Worm (Caenorhabditis elegans) whole organism, L4 larva: ENCODE data around the gene F11G11.5.

ENCODE experiments used
- T20F7.1 ChIP-seq: fragments of 200-800 bp; sonication (Bioruptor generic); optimal IDR thresholded peaks from 2 replicates; lab custom pipeline; 2018; ENCODE audit warnings: mild to moderate bottlenecking, missing genetic modification characterization, missing compliant biosample characterization
- Y105C5A.15 ChIP-seq: fragments of 200-800 bp; sonication (Bioruptor generic); IDR thresholded peaks from 2 replicates; pipeline ENCODE4 v1.3.6; 2022; ENCODE audit warnings: missing genetic modification characterization, missing compliant biosample characterization
- Y5F2A.4 ChIP-seq: fragments of 200-800 bp; sonication (Bioruptor generic); optimal IDR thresholded peaks from 2 replicates; lab custom pipeline; 2018; ENCODE audit warnings: mild to moderate bottlenecking, missing genetic modification characterization, missing compliant biosample characterization
- ZK337.2 ChIP-seq: fragments of 200-800 bp; sonication (Bioruptor generic); IDR thresholded peaks from 2 replicates; pipeline ENCODE4 v1.3.6; 2022; ENCODE audit warnings: missing genetic modification reagents, missing genetic modification characterization, missing compliant biosample characterization
- aha-1 ChIP-seq: fragments of 150-350 bp; peaks from one replicate; lab custom pipeline; 2014; ENCODE audit warnings: missing biosample characterization, missing genetic modification characterization
- ceh-28 ChIP-seq: fragments of 150-350 bp; optimal IDR thresholded peaks from 2 replicates; lab custom pipeline; 2014; ENCODE audit warnings: missing biosample characterization, missing genetic modification reagents, missing genetic modification characterization
- ceh-32 ChIP-seq: sonication (generic microtip); optimal IDR thresholded peaks from 2 replicates; lab custom pipeline; 2016; ENCODE audit warnings: mild to moderate bottlenecking, missing genetic modification characterization, missing compliant biosample characterization; ENCODE audit not compliant: poor library complexity
- ceh-62 ChIP-seq: sonication (generic microtip); optimal IDR thresholded peaks from 2 replicates; lab custom pipeline; 2017; ENCODE audit warnings: missing biosample characterization, missing genetic modification characterization
- ces-1 ChIP-seq: fragments of 150-350 bp; sonication (generic microtip); optimal IDR thresholded peaks from 4 replicates; lab custom pipeline; 2014; ENCODE audit warnings: missing biosample characterization, missing genetic modification reagents, missing genetic modification characterization
- daf-12 ChIP-seq: fragments of 150-350 bp; optimal IDR thresholded peaks from 2 replicates; lab custom pipeline; 2014; ENCODE audit warnings: missing biosample characterization, missing genetic modification reagents, missing genetic modification characterization
- daf-16 ChIP-seq, 3 experiments: sonication (generic microtip); optimal IDR thresholded peaks; 2 replicates each; lab custom pipeline; 2016 to 2017; ENCODE audit warnings: missing genetic modification characterization in 3 of 3, missing genetic modification reagents in 3 of 3, mild to moderate bottlenecking in 2 of 3, missing compliant biosample characterization in 2 of 3, missing biosample characterization in 1 of 3, moderate library complexity in 1 of 3
- daf-8 ChIP-seq: fragments of 200-800 bp; sonication (Bioruptor generic); IDR thresholded peaks from 2 replicates; pipeline ENCODE4 v1.3.6; 2022; ENCODE audit warnings: missing genetic modification characterization, missing compliant biosample characterization
- dmd-6 ChIP-seq: fragments of 200-800 bp; sonication (Bioruptor generic); IDR thresholded peaks from 2 replicates; pipeline ENCODE4 v1.3.6; 2022; ENCODE audit warnings: missing genetic modification reagents, missing genetic modification characterization, missing compliant biosample characterization
- dpl-1 ChIP-seq: fragments of 150-350 bp; optimal IDR thresholded peaks from 2 replicates; lab custom pipeline; 2014; ENCODE audit warnings: missing biosample characterization, missing genetic modification reagents, missing genetic modification characterization
- duxl-1 ChIP-seq: sonication (generic microtip); optimal IDR thresholded peaks from 2 replicates; lab custom pipeline; 2016; ENCODE audit warnings: mild to moderate bottlenecking, missing genetic modification characterization, moderate library complexity, missing compliant biosample characterization; ENCODE audit not compliant: poor library complexity
- dve-1 ChIP-seq: sonication (generic microtip); optimal IDR thresholded peaks from 2 replicates; lab custom pipeline; 2017; ENCODE audit warnings: antibody characterized with exemption, mild to moderate bottlenecking, missing genetic modification characterization, missing compliant biosample characterization; ENCODE audit not compliant: insufficient read depth
- gei-8 ChIP-seq: fragments of 200-800 bp; sonication (Bioruptor generic); optimal IDR thresholded peaks from 2 replicates; lab custom pipeline; 2018; ENCODE audit warnings: mild to moderate bottlenecking, missing genetic modification characterization, missing compliant biosample characterization
- hmg-1.1 ChIP-seq: fragments of 200-800 bp; sonication (Bioruptor generic); IDR thresholded peaks from 2 replicates; pipeline ENCODE4 v1.3.6; 2022; ENCODE audit warnings: missing genetic modification reagents, missing genetic modification characterization, missing compliant biosample characterization
- lin-1 ChIP-seq: fragments of 200-800 bp; sonication (Bioruptor generic); IDR thresholded peaks from 2 replicates; pipeline ENCODE4 v1.3.6; 2022; ENCODE audit warnings: missing genetic modification reagents, missing genetic modification characterization, missing compliant biosample characterization
- lin-15B ChIP-seq: fragments of 150-350 bp; sonication (generic microtip); optimal IDR thresholded peaks from 3 replicates; lab custom pipeline; 2014; ENCODE audit warnings: missing biosample characterization, missing genetic modification characterization
- lsy-2 ChIP-seq, 2 experiments: fragments of 150-350 bp in 1 of 2; sonication (generic microtip) in 1 of 2; optimal IDR thresholded peaks; 2 replicates each; lab custom pipeline; 2014 to 2017; ENCODE audit warnings: missing biosample characterization in 2 of 2, missing genetic modification characterization in 2 of 2
- madf-5 ChIP-seq, 2 experiments: fragments of 200-800 bp; sonication (Bioruptor generic); IDR thresholded peaks; 2 replicates each; pipeline ENCODE4 v1.3.6; 2022; ENCODE audit warnings: missing compliant biosample characterization in 2 of 2, missing genetic modification characterization in 2 of 2
- mdl-1 ChIP-seq, 2 experiments: fragments of 150-350 bp in 1 of 2; sonication (generic microtip) in 1 of 2; optimal IDR thresholded peaks; 2 replicates each; lab custom pipeline; 2014 to 2017; ENCODE audit warnings: missing biosample characterization in 2 of 2, missing genetic modification characterization in 2 of 2
- mdt-29 ChIP-seq: fragments of 200-800 bp; sonication (Bioruptor generic); IDR thresholded peaks from 2 replicates; pipeline ENCODE4 v1.3.6; 2022; ENCODE audit warnings: missing genetic modification reagents, missing genetic modification characterization, missing compliant biosample characterization
- mep-1 ChIP-seq: fragments of 150-350 bp; sonication (generic microtip); optimal IDR thresholded peaks from 3 replicates; lab custom pipeline; 2014; ENCODE audit warnings: missing biosample characterization, missing genetic modification characterization
- mes-2 ChIP-seq: sonication (generic microtip); optimal IDR thresholded peaks from 2 replicates; lab custom pipeline; 2016; ENCODE audit warnings: missing genotype, mild to moderate bottlenecking, missing genetic modification characterization, missing compliant biosample characterization; ENCODE audit not compliant: poor library complexity, severe bottlenecking
- nhr-10 ChIP-seq: fragments of 150-350 bp; optimal IDR thresholded peaks from 2 replicates; lab custom pipeline; 2014; ENCODE audit warnings: missing biosample characterization, missing genetic modification characterization
- nhr-11 ChIP-seq: fragments of 150-350 bp; optimal IDR thresholded peaks from 2 replicates; lab custom pipeline; 2014; ENCODE audit warnings: missing biosample characterization, missing genetic modification characterization
- nhr-25 ChIP-seq: sonication (generic microtip); optimal IDR thresholded peaks from 2 replicates; lab custom pipeline; 2017; ENCODE audit warnings: missing genetic modification characterization, mild to moderate bottlenecking, missing compliant biosample characterization, antibody characterized with exemption, moderate library complexity, borderline replicate concordance; ENCODE audit not compliant: insufficient read depth
- nhr-28 ChIP-seq: fragments of 150-350 bp; optimal IDR thresholded peaks from 2 replicates; lab custom pipeline; 2014; ENCODE audit warnings: missing biosample characterization, missing genetic modification characterization
- nhr-48 ChIP-seq: sonication (generic microtip); optimal IDR thresholded peaks from 2 replicates; lab custom pipeline; 2016; ENCODE audit warnings: mild to moderate bottlenecking, missing genetic modification characterization, missing compliant biosample characterization
- nhr-76 ChIP-seq: fragments of 150-350 bp; optimal IDR thresholded peaks from 2 replicates; lab custom pipeline; 2014; ENCODE audit warnings: missing biosample characterization, missing genetic modification characterization
- rbr-2 ChIP-seq: sonication (generic microtip); optimal IDR thresholded peaks from 2 replicates; lab custom pipeline; 2016; ENCODE audit warnings: missing genotype, missing genetic modification characterization, missing compliant biosample characterization
- saeg-2 ChIP-seq: fragments of 200-800 bp; sonication (Bioruptor generic); IDR thresholded peaks from 2 replicates; pipeline ENCODE4 v1.3.6; 2022; ENCODE audit warnings: missing genetic modification reagents, missing genetic modification characterization, missing compliant biosample characterization
- sdz-12 ChIP-seq: fragments of 200-800 bp; sonication (Bioruptor generic); optimal IDR thresholded peaks from 2 replicates; lab custom pipeline; 2018; ENCODE audit warnings: mild to moderate bottlenecking, missing genetic modification characterization, missing compliant biosample characterization
- set-16 ChIP-seq: fragments of 200-800 bp; sonication (Bioruptor generic); IDR thresholded peaks from 2 replicates; pipeline ENCODE4 v1.3.6; 2022; ENCODE audit warnings: missing genetic modification reagents, missing genetic modification characterization, missing compliant biosample characterization
- spr-1 ChIP-seq: sonication (generic microtip); optimal IDR thresholded peaks from 2 replicates; lab custom pipeline; 2016; ENCODE audit warnings: mild to moderate bottlenecking, missing genetic modification characterization, missing compliant biosample characterization
- tag-97 ChIP-seq: fragments of 200-800 bp; sonication (Bioruptor generic); IDR thresholded peaks from 2 replicates; pipeline ENCODE4 v1.3.6; 2022; ENCODE audit warnings: missing genetic modification characterization, missing compliant biosample characterization
- unc-62 ChIP-seq, 3 experiments: fragments of 150-350 bp in 1 of 3; sonication (generic microtip); optimal IDR thresholded peaks in 2 of 3; peaks in 1 of 3; 1 replicate in 1 of 3; 2 replicates in 2 of 3; lab custom pipeline; 2014 to 2017; ENCODE audit warnings: missing biosample characterization in 3 of 3, missing genetic modification characterization in 3 of 3, missing genetic modification reagents in 3 of 3, missing genotype in 1 of 3
- zag-1 ChIP-seq: fragments of 150-350 bp; optimal IDR thresholded peaks from 2 replicates; lab custom pipeline; 2014; ENCODE audit warnings: missing biosample characterization, missing genetic modification characterization
- zip-11 ChIP-seq: fragments of 200-800 bp; sonication (Bioruptor generic); IDR thresholded peaks from 2 replicates; pipeline ENCODE4 v1.3.6; 2022; ENCODE audit warnings: missing genetic modification characterization, missing compliant biosample characterization
- ztf-11 ChIP-seq: fragments of 150-350 bp; optimal IDR thresholded peaks from 2 replicates; lab custom pipeline; 2014; ENCODE audit warnings: missing biosample characterization, missing genetic modification characterization

Gene F11G11.5

DNA sequence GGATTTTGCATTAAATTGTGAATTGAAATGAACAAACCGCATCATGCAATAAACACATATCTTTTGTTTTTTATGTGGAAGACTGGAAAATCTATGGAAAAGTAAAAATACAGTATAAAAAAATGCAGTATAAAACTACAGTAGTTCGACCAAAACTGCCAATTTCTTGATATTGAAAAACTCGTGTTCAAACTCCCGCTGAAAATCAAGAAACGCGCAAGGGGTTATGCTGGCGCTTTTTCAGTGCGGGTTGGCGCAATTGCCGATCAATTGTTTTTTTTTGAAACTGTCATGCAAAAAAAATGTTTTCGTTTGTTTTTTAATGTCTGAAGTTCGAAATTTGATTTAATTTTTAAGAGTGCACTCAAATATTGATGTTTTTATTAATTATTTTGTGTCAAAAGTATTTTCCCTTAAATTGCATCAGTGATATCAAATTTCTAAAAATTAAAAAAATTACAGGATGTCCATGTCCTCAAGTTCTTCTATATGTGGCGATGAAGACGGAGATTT, 6.1 kb upstream of the F11G11.5 start, which contains the start of gene dnj-9 (continued):
- no peak for TF ChIP-seq Y5F2A.4 (GFP tag; lab: Kevin White, UChicago)
- peak; percentile 94 for TF ChIP-seq spr-1
- TF ChIP-seq madf-5 (GFP tag; IDR thresholded peaks at IDR 0.05; lab: Robert Waterston, UW), result no peak
- peak; percentile 88 for TF ChIP-seq nhr-25 (tag; lab: Kevin White, UChicago)
- peak; percentile 91 for TF ChIP-seq saeg-2 (GFP tag; lab: Robert Waterston, UW)
- TF ChIP-seq nhr-11 (tag; lab: Kevin White, UChicago), result peak; percentile 84

DNA sequence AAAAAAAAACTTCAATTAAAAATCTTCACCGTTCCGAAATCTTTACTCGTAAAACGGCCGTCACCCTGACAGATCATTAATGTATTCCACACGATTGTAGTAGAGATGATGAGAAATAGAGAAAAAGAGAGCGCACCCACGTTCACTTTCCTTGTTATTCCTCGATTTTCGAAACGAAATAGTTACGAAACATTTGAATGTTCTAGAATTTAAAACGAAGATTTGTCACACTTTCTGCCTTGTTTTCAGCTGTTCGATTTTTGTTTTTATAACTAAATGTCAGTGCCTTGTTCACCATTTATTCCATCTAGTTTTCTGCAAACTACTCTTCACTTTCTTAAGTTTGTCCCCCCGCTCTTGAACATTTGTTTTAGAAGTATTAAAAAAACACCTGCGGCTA, 3.0 kb upstream of the F11G11.5 start:
- TF ChIP-seq lsy-2 (tag; optimal IDR thresholded peaks at IDR 0.05; lab: Kevin White, UChicago) (no peak), nhr-28 (tag; lab: Kevin White, UChicago) (peak; percentile 18), daf-16 (GFP tag; optimal IDR thresholded peaks at IDR 0.05; lab: Kevin White, UChicago) (no peak), daf-16 (tag; optimal IDR thresholded peaks at IDR 0.05; lab: Kevin White, UChicago) (peak; percentile 11), ztf-11 (tag; lab: Kevin White, UChicago) (no peak), ZK337.2 (GFP tag; lab: Robert Waterston, UW) (no peak), unc-62 (GFP tag; optimal IDR thresholded peaks at IDR 0.05 in 1 of 2; lab: Kevin White, UChicago) (peak in 1 of 2 experiments; percentile 60), unc-62 (tag; optimal IDR thresholded peaks at IDR 0.05; lab: Kevin White, UChicago) (no peak), dve-1 (tag; lab: Kevin White, UChicago) (no peak), mes-2 (tag; lab: Kevin White, UChicago) (no peak), daf-8 (GFP tag; lab: Robert Waterston, UW) (no peak), zag-1 (tag; lab: Kevin White, UChicago) (no peak)

DNA sequence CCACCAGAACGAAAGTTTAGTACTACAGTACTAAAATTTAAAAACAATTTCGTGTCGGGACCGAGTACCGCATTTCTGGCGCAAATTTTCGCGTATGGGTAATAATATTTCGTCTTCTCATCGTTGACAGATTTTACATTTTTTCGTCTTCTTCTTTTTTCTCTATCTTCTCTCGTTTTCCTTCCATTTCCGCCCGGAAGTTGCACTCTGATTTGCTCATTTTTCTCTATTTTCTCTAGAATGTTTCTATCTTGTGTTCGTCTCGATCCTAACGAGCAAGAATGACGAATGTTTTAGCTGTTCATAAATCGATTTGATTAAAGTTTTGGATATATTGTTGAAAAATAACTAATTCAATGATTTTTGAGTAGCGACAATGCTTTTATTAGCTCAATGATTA, 2.2 kb upstream of the F11G11.5 start:
- TF ChIP-seq tag-97, result 0 out of 2 replicates have a peak, but pooled peaks have one; percentile 75
- TF ChIP-seq aha-1 (tag; lab: Kevin White, UChicago), result peak; percentile 90
- TF ChIP-seq rbr-2 (tag; lab: Kevin White, UChicago), result no peak
- no peak for TF ChIP-seq nhr-25 (tag; lab: Kevin White, UChicago)
- 0 out of 2 replicates have a peak, but pooled peaks have one; percentile 9 for TF ChIP-seq dmd-6 (GFP tag; lab: Robert Waterston, UW)
- no peak for TF ChIP-seq daf-16 (GFP tag; optimal IDR thresholded peaks at IDR 0.05; lab: Kevin White, UChicago)
- TF ChIP-seq daf-16 (tag; optimal IDR thresholded peaks at IDR 0.05; lab: Kevin White, UChicago), result no peak
- no peak for TF ChIP-seq gei-8 (GFP tag; lab: Kevin White, UChicago)
- no peak for TF ChIP-seq madf-5 (GFP tag; IDR thresholded peaks at IDR 0.05; lab: Robert Waterston, UW)
- TF ChIP-seq ceh-28 (tag; lab: Kevin White, UChicago), result no peak
- no peak for TF ChIP-seq Y5F2A.4 (GFP tag; lab: Kevin White, UChicago)
- TF ChIP-seq daf-12 (tag; lab: Kevin White, UChicago), result no peak
- no peak for TF ChIP-seq lin-1 (GFP tag; lab: Robert Waterston, UW)
- TF ChIP-seq sdz-12 (GFP tag; lab: Kevin White, UChicago), result no peak
- no peak for TF ChIP-seq ceh-32
- no peak for TF ChIP-seq Y105C5A.15 (GFP tag; lab: Robert Waterston, UW)
- TF ChIP-seq nhr-10 (tag; lab: Kevin White, UChicago), result no peak
- TF ChIP-seq ces-1 (GFP tag; lab: Kevin White, UChicago), result peak; percentile 48
- TF ChIP-seq ceh-62 (tag; lab: Kevin White, UChicago), result no peak
- peak; percentile 13 for TF ChIP-seq dpl-1 (GFP tag; lab: Kevin White, UChicago)
- TF ChIP-seq mep-1 (tag; lab: Kevin White, UChicago), result no peak

- TF ChIP-seq rbr-2 (tag; lab: Kevin White, UChicago) (no peak), nhr-48 (no peak), ceh-62 (tag; lab: Kevin White, UChicago) (no peak), T20F7.1 (GFP tag; lab: Kevin White, UChicago) (peak; percentile 32), nhr-28 (tag; lab: Kevin White, UChicago) (peak; percentile 14), nhr-11 (tag; lab: Kevin White, UChicago) (peak; percentile 17), set-16 (no peak), nhr-76 (tag; lab: Kevin White, UChicago) (no peak), mdt-29 (0 out of 2 replicates have a peak, but pooled peaks have one; percentile 58), daf-16 (GFP tag; optimal IDR thresholded peaks at IDR 0.05; lab: Kevin White, UChicago) (no peak), daf-16 (tag; optimal IDR thresholded peaks at IDR 0.05; lab: Kevin White, UChicago) (peak; percentile 2), lin-15B (tag; lab: Kevin White, UChicago) (no peak), ztf-11 (tag; lab: Kevin White, UChicago) (no peak), hmg-1.1 (GFP tag; lab: Robert Waterston, UW) (no peak), spr-1 (no peak), mdl-1 (tag; optimal IDR thresholded peaks at IDR 0.05; lab: Kevin White, UChicago) (peak in 1 of 2 experiments; percentile 36), lin-1 (GFP tag; lab: Robert Waterston, UW) (no peak), duxl-1 (tag; lab: Kevin White, UChicago) (no peak), zip-11 (GFP tag; lab: Robert Waterston, UW) (no peak)
Measured at ce11 chrII:4856113-4856512, 1.6 kb upstream of the F11G11.5 start.
